Worm (Caenorhabditis elegans) whole organism, L4 larva: ENCODE measurements around the gene Y41D4B.24.

Experiments
- R02D3.7 ChIP-seq: fragments of 150-350 bp; sonication (generic microtip); optimal IDR thresholded peaks from 3 replicates; lab custom pipeline; 2014; ENCODE audit warnings: missing biosample characterization, missing genetic modification characterization
- nhr-11 ChIP-seq: fragments of 150-350 bp; optimal IDR thresholded peaks from 2 replicates; lab custom pipeline; 2014; ENCODE audit warnings: missing biosample characterization, missing genetic modification characterization

- TF ChIP-seq R02D3.7 (tag; lab: Kevin White, UChicago) (no peak), nhr-11 (tag; lab: Kevin White, UChicago) (no peak)
These were observed 42.3 kb upstream of the Y41D4B.24 start, which contains the start of gene epic-3 for ce11 chrIV:1724283-1724682.
